Fruit fly (Drosophila melanogaster) whole organism, embryonic: ENCODE results near the gene CG13810.

Source experiments
- Ada2b ChIP-seq: fragments of 200-800 bp; sonication (Bioruptor generic); IDR thresholded peaks from 2 replicates; pipeline ENCODE4 v1.3.6; 2022; ENCODE audit warnings: missing biosample characterization, missing genetic modification characterization
- Aef1 ChIP-seq: fragments of 200-800 bp; sonication (Bioruptor generic); IDR thresholded peaks from 3 replicates; pipeline ENCODE4 v1.3.6; 2022; ENCODE audit warnings: missing biosample characterization, missing genetic modification characterization
- CG10543 ChIP-seq: fragments of 200-800 bp; sonication (Bioruptor generic); optimal IDR thresholded peaks from 3 replicates; lab custom pipeline; 2017; ENCODE audit warnings: missing biosample characterization, mild to moderate bottlenecking, missing genetic modification characterization, moderate library complexity
- CG10654 ChIP-seq: fragments of 200-800 bp; sonication (Bioruptor generic); optimal IDR thresholded peaks from 2 replicates; lab custom pipeline; 2016; ENCODE audit warnings: missing biosample characterization, missing genetic modification characterization
- CG11093 ChIP-seq: fragments of 200-800 bp; sonication (Bioruptor generic); IDR thresholded peaks from 3 replicates; pipeline ENCODE4 v1.3.6; 2022; ENCODE audit warnings: missing biosample characterization, missing genetic modification characterization
- CG12299 ChIP-seq: fragments of 200-800 bp; sonication (Bioruptor generic); optimal IDR thresholded peaks from 2 replicates; lab custom pipeline; 2018; ENCODE audit warnings: missing biosample characterization, mild to moderate bottlenecking, missing genetic modification characterization
- CG12942 ChIP-seq: fragments of 200-800 bp; sonication (Bioruptor generic); optimal IDR thresholded peaks from 3 replicates; lab custom pipeline; 2016; ENCODE audit warnings: missing biosample characterization, missing genetic modification characterization
- CG14014 ChIP-seq: fragments of 200-800 bp; sonication (Bioruptor generic); IDR thresholded peaks from 2 replicates; pipeline ENCODE4 v1.3.6; 2022; ENCODE audit warnings: missing biosample characterization, missing genetic modification characterization
- CG15479 ChIP-seq: fragments of 200-800 bp; sonication (Bioruptor generic); optimal IDR thresholded peaks from 3 replicates; lab custom pipeline; 2019; ENCODE audit warnings: missing biosample characterization, mild to moderate bottlenecking, missing genetic modification characterization, moderate library complexity
- CG16815 ChIP-seq: fragments of 200-800 bp; sonication (Bioruptor generic); optimal IDR thresholded peaks from 3 replicates; lab custom pipeline; 2017; ENCODE audit warnings: missing biosample characterization, mild to moderate bottlenecking, missing genetic modification characterization
- CG16863 ChIP-seq: fragments of 200-800 bp; sonication (Bioruptor generic); optimal IDR thresholded peaks from 3 replicates; lab custom pipeline; 2016; ENCODE audit warnings: missing biosample characterization, missing genetic modification characterization
- CG17359 ChIP-seq: fragments of 200-800 bp; sonication (Bioruptor generic); optimal IDR thresholded peaks from 3 replicates; lab custom pipeline; 2018; ENCODE audit warnings: missing biosample characterization, mild to moderate bottlenecking, missing genetic modification characterization, moderate library complexity
- CG18011 ChIP-seq: fragments of 200-800 bp; sonication (Bioruptor generic); optimal IDR thresholded peaks from 2 replicates; lab custom pipeline; 2017; ENCODE audit warnings: missing biosample characterization, missing genetic modification characterization, mild to moderate bottlenecking, moderate library complexity, missing genotype
- CG18599 ChIP-seq: fragments of 200-800 bp; sonication (Bioruptor generic); optimal IDR thresholded peaks from 3 replicates; lab custom pipeline; 2017; ENCODE audit warnings: missing biosample characterization, missing genetic modification characterization, mild to moderate bottlenecking, moderate library complexity, missing genetic modification reagents
- CG2712 ChIP-seq: fragments of 200-800 bp; optimal IDR thresholded peaks from 3 replicates; lab custom pipeline; 2019; ENCODE audit warnings: missing biosample characterization, mild to moderate bottlenecking, missing genetic modification characterization, moderate library complexity
- CG32772 ChIP-seq: fragments of 200-800 bp; sonication (Bioruptor generic); IDR thresholded peaks from 2 replicates; pipeline ENCODE4 v1.3.6; 2022; ENCODE audit warnings: missing biosample characterization, missing genetic modification characterization
- CG42726 ChIP-seq: fragments of 200-800 bp; sonication (Bioruptor generic); IDR thresholded peaks from 2 replicates; pipeline ENCODE4 v1.3.6; 2022; ENCODE audit warnings: missing biosample characterization, missing genetic modification characterization; ENCODE audit not compliant: partially characterized antibody
- CG4282 ChIP-seq: fragments of 200-800 bp; sonication (Bioruptor generic); optimal IDR thresholded peaks from 2 replicates; lab custom pipeline; 2016; ENCODE audit warnings: missing biosample characterization, missing genetic modification characterization
- CG7839 ChIP-seq: fragments of 200-800 bp; sonication (Bioruptor generic); optimal IDR thresholded peaks from 3 replicates; lab custom pipeline; 2018; ENCODE audit warnings: missing biosample characterization, mild to moderate bottlenecking, missing genetic modification characterization, moderate library complexity
- CG8089 ChIP-seq: fragments of 200-800 bp; sonication (Bioruptor generic); optimal IDR thresholded peaks from 3 replicates; lab custom pipeline; 2016; ENCODE audit warnings: missing biosample characterization, missing genetic modification characterization
- D ChIP-seq, 2 experiments: fragments of 200-800 bp in 1 of 2; fragments of >200 bp in 1 of 2; sonication (Bioruptor generic) in 1 of 2; optimal IDR thresholded peaks; 2 replicates in 1 of 2; 3 replicates in 1 of 2; lab custom pipeline; 2017; ENCODE audit warnings: mild to moderate bottlenecking in 1 of 2, missing biosample characterization in 1 of 2, missing genetic modification characterization in 1 of 2, missing genetic modification reagents in 1 of 2
- D19A ChIP-seq: fragments of 200-800 bp; optimal IDR thresholded peaks from 3 replicates; lab custom pipeline; 2019; ENCODE audit warnings: missing biosample characterization, mild to moderate bottlenecking, missing genetic modification characterization, moderate library complexity
- Deaf1 ChIP-seq: fragments of 200-800 bp; optimal IDR thresholded peaks from 3 replicates; lab custom pipeline; 2019; ENCODE audit warnings: missing biosample characterization, mild to moderate bottlenecking, missing genetic modification characterization, moderate library complexity
- Doc2 ChIP-seq: fragments of 200-800 bp; sonication (Bioruptor generic); IDR thresholded peaks from 2 replicates; pipeline ENCODE4 v1.3.6; 2022; ENCODE audit warnings: missing biosample characterization, missing genetic modification characterization
- Eip74EF ChIP-seq, 2 experiments: fragments of 200-800 bp in 1 of 2; fragments of >200 bp in 1 of 2; sonication (Bioruptor generic) in 1 of 2; optimal IDR thresholded peaks; 2 replicates each; lab custom pipeline; 2017 to 2019; ENCODE audit warnings: missing biosample characterization in 2 of 2, missing genetic modification characterization in 2 of 2, mild to moderate bottlenecking in 1 of 2, moderate library complexity in 1 of 2
- Mad ChIP-seq: fragments of 200-800 bp; sonication (Bioruptor generic); optimal IDR thresholded peaks from 2 replicates; lab custom pipeline; 2016; ENCODE audit warnings: missing biosample characterization, missing genetic modification characterization
- Oaz ChIP-seq: fragments of 200-800 bp; sonication (Bioruptor generic); IDR thresholded peaks from 2 replicates; pipeline ENCODE4 v1.3.6; 2022; ENCODE audit warnings: missing biosample characterization, missing genetic modification characterization
- Opbp ChIP-seq: fragments of 200-800 bp; sonication (Bioruptor generic); IDR thresholded peaks from 3 replicates; pipeline ENCODE4 v1.3.6; 2022; ENCODE audit warnings: missing biosample characterization, missing genetic modification characterization; ENCODE audit not compliant: partially characterized antibody
- Xbp1 ChIP-seq: fragments of 200-800 bp; sonication (Bioruptor generic); optimal IDR thresholded peaks from 3 replicates; lab custom pipeline; 2016; ENCODE audit warnings: missing biosample characterization, mild to moderate bottlenecking, missing genetic modification characterization
- amos ChIP-seq: fragments of 200-800 bp; sonication (Bioruptor generic); IDR thresholded peaks from 2 replicates; pipeline ENCODE4 v1.3.6; 2022; ENCODE audit warnings: missing biosample characterization, missing genetic modification characterization; ENCODE audit not compliant: partially characterized antibody
- ara ChIP-seq: fragments of 200-800 bp; sonication (Bioruptor generic); IDR thresholded peaks from 2 replicates; pipeline ENCODE4 v1.3.6; 2022; ENCODE audit warnings: missing biosample characterization, missing genetic modification characterization
- dm ChIP-seq: fragments of 200-800 bp; sonication (Bioruptor generic); optimal IDR thresholded peaks from 3 replicates; lab custom pipeline; 2016; ENCODE audit warnings: missing biosample characterization, missing genetic modification characterization
- ems ChIP-seq: fragments of 200-800 bp; sonication (Bioruptor generic); optimal IDR thresholded peaks from 3 replicates; lab custom pipeline; 2016; ENCODE audit warnings: missing biosample characterization, missing genetic modification characterization
- esg ChIP-seq: fragments of 200-800 bp; sonication (Bioruptor generic); conservative IDR thresholded peaks from 2 replicates; pipeline ENCODE4 v1.3.6; 2022; ENCODE audit warnings: missing biosample characterization, missing genetic modification characterization
- eve ChIP-seq, 2 experiments: fragments of >200 bp; optimal IDR thresholded peaks; 2 replicates each; lab custom pipeline; 2017; ENCODE audit warnings: missing biosample characterization in 2 of 2, missing genetic modification characterization in 2 of 2
- h ChIP-seq: fragments of >200 bp; optimal IDR thresholded peaks from 2 replicates; lab custom pipeline; 2017
- hkb ChIP-seq, 2 experiments: fragments of 200-800 bp in 1 of 2; fragments of >200 bp in 1 of 2; sonication (Bioruptor generic) in 1 of 2; IDR thresholded peaks in 1 of 2; optimal IDR thresholded peaks in 1 of 2; 2 replicates each; pipeline versions ENCODE4 v1.3.6 to Lab custom; 2017 to 2022; ENCODE audit warnings: missing biosample characterization in 1 of 2, missing genetic modification characterization in 1 of 2
- luna ChIP-seq: fragments of 200-800 bp; sonication (Bioruptor generic); optimal IDR thresholded peaks from 2 replicates; lab custom pipeline; 2016; ENCODE audit warnings: missing biosample characterization, missing genetic modification characterization
- onecut ChIP-seq: fragments of 200-800 bp; sonication (Bioruptor generic); IDR thresholded peaks from 2 replicates; pipeline ENCODE4 v1.3.6; 2022; ENCODE audit warnings: missing biosample characterization, missing genetic modification characterization
- psq ChIP-seq: fragments of 200-800 bp; sonication (Bioruptor generic); optimal IDR thresholded peaks from 2 replicates; lab custom pipeline; 2017; ENCODE audit warnings: missing biosample characterization, missing genetic modification characterization
- ranshi ChIP-seq: fragments of 200-800 bp; sonication (Bioruptor generic); IDR thresholded peaks from 2 replicates; pipeline ENCODE4 v1.3.6; 2022; ENCODE audit warnings: missing biosample characterization, missing genetic modification characterization
- tin ChIP-seq: fragments of 200-800 bp; sonication (Bioruptor generic); optimal IDR thresholded peaks from 3 replicates; lab custom pipeline; 2016; ENCODE audit warnings: missing biosample characterization, missing genetic modification characterization
- tio ChIP-seq: fragments of 200-800 bp; sonication (Bioruptor generic); optimal IDR thresholded peaks from 2 replicates; lab custom pipeline; 2017; ENCODE audit warnings: missing biosample characterization, missing genetic modification characterization, inconsistent platforms
- trem ChIP-seq: fragments of 200-800 bp; optimal IDR thresholded peaks from 3 replicates; lab custom pipeline; 2019; ENCODE audit warnings: missing biosample characterization, mild to moderate bottlenecking, missing genetic modification characterization, moderate library complexity
- twi ChIP-seq: fragments of 200-800 bp; optimal IDR thresholded peaks from 2 replicates; lab custom pipeline; 2019; ENCODE audit warnings: missing biosample characterization, mild to moderate bottlenecking, missing genetic modification characterization, moderate library complexity
- unpg ChIP-seq: fragments of 200-800 bp; sonication (Bioruptor generic); optimal IDR thresholded peaks from 3 replicates; lab custom pipeline; 2018; ENCODE audit warnings: missing biosample characterization, mild to moderate bottlenecking, missing genetic modification characterization, moderate library complexity
- usp ChIP-seq: fragments of >200 bp; optimal IDR thresholded peaks from 2 replicates; lab custom pipeline; 2017; ENCODE audit warnings: missing biosample characterization, missing genetic modification characterization
- zfh1 ChIP-seq: fragments of 200-800 bp; sonication (Bioruptor generic); IDR thresholded peaks from 3 replicates; pipeline ENCODE4 v1.3.6; 2022; ENCODE audit warnings: missing biosample characterization, missing genetic modification characterization

The CG13810 gene

dm6 chr3L:2158689-2159310 is 26.9 kb upstream of the CG13810 start (continued):
- TF ChIP-seq CG42726 (GFP tag; lab: Robert Waterston, UW) (no peak), zfh1 (GFP tag; lab: Robert Waterston, UW) (peak; percentile 72), CG32772 (peak; percentile 32; the same call in 1 of the 2 replicates), onecut (GFP tag; lab: Robert Waterston, UW) (0 out of 2 replicates have a peak, but pooled peaks have one; percentile 22), Mad (no peak), CG10543 (GFP tag; lab: Kevin White, UChicago) (no peak), ara (peak; percentile 59; the same call in 1 of the 2 replicates), CG4282 (GFP tag; lab: Kevin White, UChicago) (no peak), Oaz (GFP tag; lab: Robert Waterston, UW) (no peak), Xbp1 (GFP tag; lab: Kevin White, UChicago) (peak; percentile 47), amos (no peak), Eip74EF (GFP tag; optimal IDR thresholded peaks at IDR 0.05; lab: Kevin White, UChicago) (peak in 1 of 2 experiments; percentile 37), CG2712 (tag; lab: Kevin White, UChicago) (peak; percentile 83), CG15479 (GFP tag; lab: Kevin White, UChicago) (no peak), psq (GFP tag; lab: Kevin White, UChicago) (no peak), Doc2 (no peak), CG14014 (GFP tag; lab: Robert Waterston, UW) (no peak), CG18011 (GFP tag; lab: Kevin White, UChicago) (no peak), CG12942 (peak; percentile 4), dm (GFP tag; lab: Kevin White, UChicago) (no peak), D (optimal IDR thresholded peaks at IDR 0.05; lab: Kevin White, UChicago) (no peak), D (GFP tag; optimal IDR thresholded peaks at IDR 0.05; lab: Kevin White, UChicago) (peak; percentile 68), unpg (GFP tag; lab: Kevin White, UChicago) (peak; percentile 60), eve (GFP tag; optimal IDR thresholded peaks at IDR 0.05; lab: Kevin White, UChicago) (no peak), ems (no peak), ranshi (0 out of 2 replicates have a peak, but pooled peaks have one; percentile 31), h (lab: Kevin White, UChicago) (no peak), Deaf1 (tag; lab: Kevin White, UChicago) (peak; percentile 8), usp (GFP tag; lab: Kevin White, UChicago) (no peak), tin (GFP tag; lab: Kevin White, UChicago) (peak; percentile 43), CG7839 (tag; lab: Kevin White, UChicago) (peak; percentile 66), CG18599 (GFP tag; lab: Kevin White, UChicago) (peak; percentile 14), CG12299 (tag; lab: Kevin White, UChicago) (no peak), CG16815 (GFP tag; lab: Kevin White, UChicago) (no peak), Ada2b (GFP tag; lab: Robert Waterston, UW) (0 out of 2 replicates have a peak, but pooled peaks have one; percentile 24), CG16863 (GFP tag; lab: Kevin White, UChicago) (peak; percentile 19), trem (tag; lab: Kevin White, UChicago) (peak; percentile 56), Aef1 (GFP tag; lab: Robert Waterston, UW) (no peak), CG11093 (GFP tag; lab: Robert Waterston, UW) (peak; percentile 58), CG10654 (GFP tag; lab: Kevin White, UChicago) (peak; percentile 7), hkb (optimal IDR thresholded peaks at IDR 0.05; lab: Kevin White, UChicago) (no peak), hkb (GFP tag; IDR thresholded peaks at IDR 0.05; lab: Robert Waterston, UW) (peak; percentile 40; the same call in 1 of the 2 replicates), twi (peak; percentile 38), tio (GFP tag; lab: Kevin White, UChicago) (peak; percentile 29), D19A (tag; lab: Kevin White, UChicago) (peak; percentile 68), CG8089 (GFP tag; lab: Kevin White, UChicago) (peak; percentile 10), Opbp (GFP tag; lab: Robert Waterston, UW) (no peak), luna (no peak), CG17359 (peak; percentile 76), esg (GFP tag; lab: Robert Waterston, UW) (peak; percentile 39; the same call in 1 of the 2 replicates)
